Fruit fly (Drosophila melanogaster) ovary, adult (tissue): ENCODE data around the gene CG9593.

Experiments
- CG17801 ChIP-seq: fragments of 200-800 bp; optimal IDR thresholded peaks from 2 replicates; lab custom pipeline; 2019; ENCODE audit warnings: missing biosample characterization, mild to moderate bottlenecking, missing genetic modification characterization, moderate library complexity; ENCODE audit not compliant: partially characterized antibody

Gene CG9593

dm6 chr3R:15802006-15802405 lies at the start of gene CG9593:
CG9593 (plus strand) TSS chr3R:15802275.
- TF ChIP-seq CG17801 (GFP tag; lab: Kevin White, UChicago), result no peak

dm6 chr3R:15762815-15763214 lies 39.3 kb upstream of the CG9593 start, which contains the start of gene CG12784:
CG12784 (plus strand) TSS chr3R:15763115.
- no peak for TF ChIP-seq CG17801 (GFP tag; lab: Kevin White, UChicago)

dm6 chr3R:15767338-15767737 lies 34.7 kb upstream of the CG9593 start, which contains the start of gene CG5623:
CG5623 (minus strand) TSS chr3R:15767438.
- no peak for TF ChIP-seq CG17801 (GFP tag; lab: Kevin White, UChicago)

- TF ChIP-seq CG17801 (GFP tag; lab: Kevin White, UChicago), result no peak
These were observed 33.2 kb upstream of the CG9593 start for dm6 chr3R:15768900-15769299.

dm6 chr3R:15774128-15774527 lies 27.9 kb upstream of the CG9593 start, which contains the start of gene Ttc26:
Ttc26 (plus strand) TSS chr3R:15774416.
- no peak for TF ChIP-seq CG17801 (GFP tag; lab: Kevin White, UChicago)

- TF ChIP-seq CG17801 (GFP tag; lab: Kevin White, UChicago), result no peak
These were observed 26.8 kb upstream of the CG9593 start, which contains the start of gene CG45207 for dm6 chr3R:15775242-15775641. CG45207 (minus strand) TSS chr3R:15775342.

dm6 chr3R:15779505-15779904 lies 22.6 kb upstream of the CG9593 start, which contains the start of gene CG5614:
CG5614 (plus strand) TSS chr3R:15779805.
- TF ChIP-seq CG17801 (GFP tag; lab: Kevin White, UChicago), result no peak

- TF ChIP-seq CG17801 (GFP tag; lab: Kevin White, UChicago), result no peak
These were observed 17.8 kb upstream of the CG9593 start for dm6 chr3R:15784298-15784697.

dm6 chr3R:15786538-15786937 lies 15.5 kb upstream of the CG9593 start, which contains the start of gene CG9590:
CG9590 (plus strand) TSS chr3R:15786703.
- no peak for TF ChIP-seq CG17801 (GFP tag; lab: Kevin White, UChicago)

dm6 chr3R:15788221-15788620 lies 13.9 kb upstream of the CG9593 start, which contains the start of gene Uros2:
Uros2 (plus strand) TSS chr3R:15788521.
- no peak for TF ChIP-seq CG17801 (GFP tag; lab: Kevin White, UChicago)

- peak; percentile 5 for TF ChIP-seq CG17801 (GFP tag; lab: Kevin White, UChicago)
These were observed 9.6 kb upstream of the CG9593 start, which contains the start of gene Acyp2 for dm6 chr3R:15792427-15792826. Acyp2 (plus strand) TSS chr3R:15792688.

dm6 chr3R:15793372-15793802 lies 8.7 kb upstream of the CG9593 start, which contains the start of gene nsl1:
nsl1 (plus strand) TSS chr3R:15793782.
- peak; percentile 55 for TF ChIP-seq CG17801 (GFP tag; lab: Kevin White, UChicago)

dm6 chr3R:15794258-15794727 lies 7.8 kb upstream of the CG9593 start:
- no peak for TF ChIP-seq CG17801 (GFP tag; lab: Kevin White, UChicago)

- TF ChIP-seq CG17801 (GFP tag; lab: Kevin White, UChicago), result peak; percentile 49
These were observed 1.7 kb downstream of the CG9593 start, which contains the start of gene alpha-Man-IIb for dm6 chr3R:15803502-15804461. alpha-Man-IIb (plus strand) TSS chr3R:15804248.

dm6 chr3R:15804678-15805077 lies 2.6 kb downstream of the CG9593 start:
- no peak for TF ChIP-seq CG17801 (GFP tag; lab: Kevin White, UChicago)
